Fruit fly (Drosophila melanogaster) whole organism, embryonic: ENCODE results near the gene CG5196.

ENCODE experiments used
- Abd-B ChIP-seq: fragments of 200-800 bp; sonication (Bioruptor generic); optimal IDR thresholded peaks from 2 replicates; lab custom pipeline; 2018; ENCODE audit warnings: missing biosample characterization, mild to moderate bottlenecking, missing genetic modification characterization, moderate library complexity
- Aef1 ChIP-seq: fragments of 200-800 bp; sonication (Bioruptor generic); IDR thresholded peaks from 3 replicates; pipeline ENCODE4 v1.3.6; 2022; ENCODE audit warnings: missing biosample characterization, missing genetic modification characterization
- CG10654 ChIP-seq: fragments of 200-800 bp; sonication (Bioruptor generic); optimal IDR thresholded peaks from 2 replicates; lab custom pipeline; 2016; ENCODE audit warnings: missing biosample characterization, missing genetic modification characterization
- CG12769 ChIP-seq: fragments of 200-800 bp; sonication (Bioruptor generic); optimal IDR thresholded peaks from 2 replicates; lab custom pipeline; 2019; ENCODE audit warnings: missing biosample characterization, mild to moderate bottlenecking, missing genetic modification characterization, moderate library complexity
- CG13287 ChIP-seq: fragments of 200-800 bp; sonication (Bioruptor generic); IDR thresholded peaks from 2 replicates; pipeline ENCODE4 v1.3.6; 2022; ENCODE audit warnings: missing biosample characterization, missing genetic modification characterization; ENCODE audit not compliant: partially characterized antibody
- CG13296 ChIP-seq: fragments of 200-800 bp; sonication (Bioruptor generic); optimal IDR thresholded peaks from 3 replicates; lab custom pipeline; 2018; ENCODE audit warnings: missing biosample characterization, mild to moderate bottlenecking, missing genetic modification characterization
- CG13894 ChIP-seq: fragments of 200-800 bp; sonication (Bioruptor generic); optimal IDR thresholded peaks from 3 replicates; lab custom pipeline; 2018; ENCODE audit warnings: missing biosample characterization, mild to moderate bottlenecking, missing genetic modification characterization, moderate library complexity
- CG14014 ChIP-seq: fragments of 200-800 bp; sonication (Bioruptor generic); IDR thresholded peaks from 2 replicates; pipeline ENCODE4 v1.3.6; 2022; ENCODE audit warnings: missing biosample characterization, missing genetic modification characterization
- CG15696 ChIP-seq: fragments of 200-800 bp; sonication (Bioruptor generic); optimal IDR thresholded peaks from 2 replicates; lab custom pipeline; 2019; ENCODE audit warnings: missing biosample characterization, mild to moderate bottlenecking, missing genetic modification characterization, moderate library complexity
- CG2202 ChIP-seq: fragments of 200-800 bp; sonication (Bioruptor generic); optimal IDR thresholded peaks from 2 replicates; lab custom pipeline; 2018; ENCODE audit warnings: missing biosample characterization, mild to moderate bottlenecking, missing genetic modification characterization
- CG31224 ChIP-seq: fragments of 200-800 bp; sonication (Bioruptor generic); IDR thresholded peaks from 2 replicates; pipeline ENCODE4 v1.3.6; 2022; ENCODE audit warnings: missing biosample characterization, missing genetic modification characterization
- CG3407 ChIP-seq: fragments of 200-800 bp; sonication (Bioruptor generic); optimal IDR thresholded peaks from 2 replicates; lab custom pipeline; 2018; ENCODE audit warnings: missing biosample characterization, mild to moderate bottlenecking, missing genetic modification characterization
- CG5953 ChIP-seq: fragments of 200-800 bp; sonication (Bioruptor generic); IDR thresholded peaks from 2 replicates; pipeline ENCODE4 v1.3.6; 2022; ENCODE audit warnings: missing biosample characterization, missing genetic modification characterization
- CG7839 ChIP-seq: fragments of 200-800 bp; sonication (Bioruptor generic); optimal IDR thresholded peaks from 3 replicates; lab custom pipeline; 2018; ENCODE audit warnings: missing biosample characterization, mild to moderate bottlenecking, missing genetic modification characterization, moderate library complexity
- CG7928 ChIP-seq: fragments of 200-800 bp; sonication (Bioruptor generic); optimal IDR thresholded peaks from 2 replicates; lab custom pipeline; 2017; ENCODE audit warnings: missing biosample characterization, mild to moderate bottlenecking, missing genetic modification characterization
- CG8089 ChIP-seq: fragments of 200-800 bp; sonication (Bioruptor generic); optimal IDR thresholded peaks from 3 replicates; lab custom pipeline; 2016; ENCODE audit warnings: missing biosample characterization, missing genetic modification characterization
- CG9727 ChIP-seq: fragments of 200-800 bp; sonication (Bioruptor generic); optimal IDR thresholded peaks from 3 replicates; lab custom pipeline; 2017; ENCODE audit warnings: missing biosample characterization, mild to moderate bottlenecking, missing genetic modification characterization
- CoRest ChIP-seq: fragments of 200-800 bp; sonication (Bioruptor generic); optimal IDR thresholded peaks from 3 replicates; lab custom pipeline; 2018; ENCODE audit warnings: missing biosample characterization, mild to moderate bottlenecking, missing genetic modification characterization, moderate library complexity
- Dref ChIP-seq: fragments of 200-800 bp; sonication (Bioruptor generic); IDR thresholded peaks from 2 replicates; pipeline ENCODE4 v1.3.6; 2022; ENCODE audit warnings: missing biosample characterization, missing genetic modification characterization
- HLH54F ChIP-seq: fragments of 200-800 bp; sonication (Bioruptor generic); optimal IDR thresholded peaks from 3 replicates; lab custom pipeline; 2016; ENCODE audit warnings: missing biosample characterization, missing genetic modification characterization
- Hand ChIP-seq: fragments of 200-800 bp; sonication (Bioruptor generic); optimal IDR thresholded peaks from 2 replicates; lab custom pipeline; 2017; ENCODE audit warnings: mild to moderate bottlenecking, missing biosample characterization, missing genetic modification reagents, missing genetic modification characterization
- Hsf ChIP-seq: fragments of 200-800 bp; sonication (Bioruptor generic); optimal IDR thresholded peaks from 3 replicates; lab custom pipeline; 2016; ENCODE audit warnings: missing biosample characterization, missing genetic modification characterization
- Optix ChIP-seq: fragments of 200-800 bp; sonication (Bioruptor generic); IDR thresholded peaks from 3 replicates; pipeline ENCODE4 v1.3.6; 2022; ENCODE audit warnings: missing biosample characterization, missing genetic modification characterization
- Xrp1 ChIP-seq: fragments of 200-800 bp; sonication (Bioruptor generic); IDR thresholded peaks from 2 replicates; pipeline ENCODE4 v1.3.6; 2022; ENCODE audit warnings: missing biosample characterization, missing genetic modification characterization
- ato ChIP-seq: fragments of 200-800 bp; sonication (Bioruptor generic); IDR thresholded peaks from 2 replicates; pipeline ENCODE4 v1.3.6; 2022; ENCODE audit warnings: missing biosample characterization, missing genetic modification characterization; ENCODE audit not compliant: partially characterized antibody
- bab2 ChIP-seq: fragments of 200-800 bp; sonication (Bioruptor generic); optimal IDR thresholded peaks from 2 replicates; lab custom pipeline; 2016; ENCODE audit warnings: missing biosample characterization, missing genetic modification characterization
- croc ChIP-seq: fragments of 200-800 bp; sonication (Bioruptor generic); conservative IDR thresholded peaks from 3 replicates; pipeline ENCODE4 v1.3.6; 2022; ENCODE audit warnings: missing biosample characterization, missing genetic modification characterization
- da ChIP-seq: fragments of 200-800 bp; sonication (Bioruptor generic); optimal IDR thresholded peaks from 2 replicates; lab custom pipeline; 2016; ENCODE audit warnings: missing biosample characterization, missing genetic modification characterization
- emc ChIP-seq: fragments of 200-800 bp; sonication (Bioruptor generic); optimal IDR thresholded peaks from 2 replicates; lab custom pipeline; 2016; ENCODE audit warnings: missing biosample characterization, missing genetic modification characterization
- eyg ChIP-seq: fragments of 200-800 bp; sonication (Bioruptor generic); optimal IDR thresholded peaks from 3 replicates; lab custom pipeline; 2016; ENCODE audit warnings: missing biosample characterization, missing genetic modification characterization
- fd3F ChIP-seq: fragments of 200-800 bp; sonication (Bioruptor generic); optimal IDR thresholded peaks from 2 replicates; lab custom pipeline; 2018; ENCODE audit warnings: missing biosample characterization, mild to moderate bottlenecking, missing genetic modification characterization, moderate library complexity
- ftz-f1 ChIP-seq: fragments of 200-800 bp; sonication (Bioruptor generic); optimal IDR thresholded peaks from 2 replicates; lab custom pipeline; 2016; ENCODE audit warnings: missing biosample characterization, missing genetic modification characterization
- gcm ChIP-seq: fragments of 200-800 bp; sonication (Bioruptor generic); optimal IDR thresholded peaks from 2 replicates; lab custom pipeline; 2019; ENCODE audit warnings: missing biosample characterization, mild to moderate bottlenecking, missing genetic modification characterization, moderate library complexity
- gfzf ChIP-seq: fragments of 200-800 bp; sonication (Bioruptor generic); optimal IDR thresholded peaks from 2 replicates; lab custom pipeline; 2016; ENCODE audit warnings: missing biosample characterization, mild to moderate bottlenecking, missing genetic modification characterization, moderate library complexity
- gt ChIP-seq: fragments of 200-800 bp; sonication (Bioruptor generic); IDR thresholded peaks from 2 replicates; pipeline ENCODE4 v1.3.6; 2022; ENCODE audit warnings: missing biosample characterization, missing genetic modification characterization
- inv ChIP-seq: fragments of 200-800 bp; sonication (Bioruptor generic); IDR thresholded peaks from 2 replicates; pipeline ENCODE4 v1.3.6; 2022; ENCODE audit warnings: missing biosample characterization, missing genetic modification characterization; ENCODE audit not compliant: partially characterized antibody
- jigr1 ChIP-seq: fragments of 200-800 bp; sonication (Bioruptor generic); IDR thresholded peaks from 3 replicates; pipeline ENCODE4 v1.3.6; 2022; ENCODE audit warnings: missing biosample characterization, missing genetic modification characterization
- mirr ChIP-seq: fragments of 200-800 bp; sonication (Bioruptor generic); optimal IDR thresholded peaks from 3 replicates; lab custom pipeline; 2018; ENCODE audit warnings: missing biosample characterization, mild to moderate bottlenecking, missing genetic modification characterization
- nau ChIP-seq: fragments of 200-800 bp; sonication (Bioruptor generic); optimal IDR thresholded peaks from 3 replicates; lab custom pipeline; 2017; ENCODE audit warnings: missing biosample characterization, mild to moderate bottlenecking, missing genetic modification characterization, missing genetic modification reagents
- nmo ChIP-seq: fragments of 200-800 bp; sonication (Bioruptor generic); optimal IDR thresholded peaks from 2 replicates; lab custom pipeline; 2018; ENCODE audit warnings: missing biosample characterization, mild to moderate bottlenecking, missing genetic modification characterization, moderate library complexity
- pho ChIP-seq: fragments of 200-800 bp; sonication (Bioruptor generic); optimal IDR thresholded peaks from 2 replicates; lab custom pipeline; 2016; ENCODE audit warnings: missing biosample characterization, missing genetic modification characterization
- pros ChIP-seq: fragments of 200-800 bp; sonication (Bioruptor generic); optimal IDR thresholded peaks from 3 replicates; lab custom pipeline; 2019; ENCODE audit warnings: missing biosample characterization, mild to moderate bottlenecking, missing genetic modification characterization, moderate library complexity
- sc ChIP-seq, 3 experiments: fragments of >200 bp in 2 of 3; fragments of 200-800 bp in 1 of 3; sonication (Bioruptor generic) in 1 of 3; optimal IDR thresholded peaks; 2 replicates in 2 of 3; 3 replicates in 1 of 3; lab custom pipeline; 2017; ENCODE audit warnings: mild to moderate bottlenecking in 1 of 3, missing biosample characterization in 1 of 3, missing genetic modification characterization in 1 of 3, missing genetic modification reagents in 1 of 3
- sr ChIP-seq: fragments of 200-800 bp; sonication (Bioruptor generic); IDR thresholded peaks from 3 replicates; pipeline ENCODE4 v1.3.6; 2022; ENCODE audit warnings: missing biosample characterization, missing genetic modification characterization
- tin ChIP-seq: fragments of 200-800 bp; sonication (Bioruptor generic); optimal IDR thresholded peaks from 3 replicates; lab custom pipeline; 2016; ENCODE audit warnings: missing biosample characterization, missing genetic modification characterization
- trem ChIP-seq: fragments of 200-800 bp; optimal IDR thresholded peaks from 3 replicates; lab custom pipeline; 2019; ENCODE audit warnings: missing biosample characterization, mild to moderate bottlenecking, missing genetic modification characterization, moderate library complexity
- zen ChIP-seq: fragments of 200-800 bp; sonication (Bioruptor generic); optimal IDR thresholded peaks from 3 replicates; lab custom pipeline; 2018; ENCODE audit warnings: missing biosample characterization, mild to moderate bottlenecking, missing genetic modification characterization, moderate library complexity

CG5196 gene

dm6 chr3R:12459879-12460522, 51.9 kb downstream of the CG5196 start, which contains the start of the genes CG5961 and Polr3C (continued):
- TF ChIP-seq inv (GFP tag; lab: Robert Waterston, UW) (no peak), fd3F (GFP tag; lab: Kevin White, UChicago) (no peak), Dref (peak; percentile 56), croc (GFP tag; lab: Robert Waterston, UW) (no peak), Abd-B (GFP tag; lab: Kevin White, UChicago) (no peak), CoRest (tag; lab: Kevin White, UChicago) (no peak), ato (no peak), CG12769 (tag; lab: Kevin White, UChicago) (no peak), sc (optimal IDR thresholded peaks at IDR 0.05; lab: Kevin White, UChicago) (no peak), sc (GFP tag; optimal IDR thresholded peaks at IDR 0.05; lab: Kevin White, UChicago) (no peak), nmo (GFP tag; lab: Kevin White, UChicago) (peak; percentile 42), nau (GFP tag; lab: Kevin White, UChicago) (no peak), CG3407 (no peak), CG9727 (GFP tag; lab: Kevin White, UChicago) (no peak), eyg (GFP tag; lab: Kevin White, UChicago) (no peak), CG13287 (peak; percentile 72), zen (peak; percentile 11), CG13894 (tag; lab: Kevin White, UChicago) (no peak), HLH54F (no peak), bab2 (GFP tag; lab: Kevin White, UChicago) (no peak), pros (GFP tag; lab: Kevin White, UChicago) (peak; percentile 14), gt (GFP tag; lab: Robert Waterston, UW) (no peak), Xrp1 (GFP tag; lab: Robert Waterston, UW) (no peak), trem (tag; lab: Kevin White, UChicago) (peak; percentile 61), CG7928 (GFP tag; lab: Kevin White, UChicago) (no peak), jigr1 (GFP tag; lab: Robert Waterston, UW) (no peak), gfzf (peak; percentile 71), CG5953 (GFP tag; lab: Robert Waterston, UW) (no peak), gcm (GFP tag; lab: Kevin White, UChicago) (no peak), CG14014 (GFP tag; lab: Robert Waterston, UW) (no peak), tin (GFP tag; lab: Kevin White, UChicago) (no peak), CG15696 (tag; lab: Kevin White, UChicago) (no peak), pho (GFP tag; lab: Kevin White, UChicago) (no peak), Hand (GFP tag; lab: Kevin White, UChicago) (no peak), CG7839 (tag; lab: Kevin White, UChicago) (no peak), Hsf (no peak), CG31224 (GFP tag; lab: Robert Waterston, UW) (no peak), CG13296 (GFP tag; lab: Kevin White, UChicago) (no peak), da (GFP tag; lab: Kevin White, UChicago) (no peak), Aef1 (no peak), CG2202 (tag; lab: Kevin White, UChicago) (no peak), CG10654 (GFP tag; lab: Kevin White, UChicago) (no peak), emc (GFP tag; lab: Kevin White, UChicago) (no peak), Optix (no peak), sr (GFP tag; lab: Robert Waterston, UW) (no peak), ftz-f1 (GFP tag; lab: Kevin White, UChicago) (no peak), CG8089 (GFP tag; lab: Kevin White, UChicago) (no peak), mirr (GFP tag; lab: Kevin White, UChicago) (no peak)
- TF ChIP-seq, all 482 proteins: peak for 56
